Worm (Caenorhabditis elegans) whole organism, L3 larva: ENCODE results near the gene C13A2.12.

ENCODE experiments used
- R02D3.7 ChIP-seq: fragments of 150-350 bp; optimal IDR thresholded peaks from 2 replicates; lab custom pipeline; 2014; ENCODE audit warnings: missing biosample characterization, missing genetic modification characterization
- ZK546.5 ChIP-seq: sonication (generic microtip); optimal IDR thresholded peaks from 2 replicates; lab custom pipeline; 2017; ENCODE audit warnings: missing biosample characterization, missing genetic modification characterization
- ama-1 ChIP-seq: fragments of 150-350 bp; optimal IDR thresholded peaks from 2 replicates; lab custom pipeline; 2018
- elt-1 ChIP-seq: fragments of 150-350 bp; optimal IDR thresholded peaks from 2 replicates; lab custom pipeline; 2014; ENCODE audit warnings: missing biosample characterization, missing genetic modification characterization
- elt-3 ChIP-seq, 3 experiments: fragments of 150-350 bp in 1 of 3; sonication (generic microtip) in 2 of 3; optimal IDR thresholded peaks; 2 replicates in 2 of 3; 4 replicates in 1 of 3; lab custom pipeline; 2014 to 2017; ENCODE audit warnings: missing biosample characterization in 3 of 3, missing genetic modification characterization in 3 of 3
- hmg-11 ChIP-seq: sonication (generic microtip); optimal IDR thresholded peaks from 2 replicates; lab custom pipeline; 2016; ENCODE audit warnings: missing genetic modification characterization, missing compliant biosample characterization
- nhr-11 ChIP-seq: fragments of 150-350 bp; optimal IDR thresholded peaks from 2 replicates; lab custom pipeline; 2014; ENCODE audit warnings: missing biosample characterization, missing genetic modification characterization
- nhr-25 ChIP-seq: sonication (generic microtip); optimal IDR thresholded peaks from 2 replicates; lab custom pipeline; 2017; ENCODE audit warnings: missing biosample characterization, missing genetic modification characterization
- nhr-67 ChIP-seq: fragments of 150-350 bp; optimal IDR thresholded peaks from 2 replicates; lab custom pipeline; 2014; ENCODE audit warnings: missing biosample characterization, missing genetic modification characterization
- nhr-76 ChIP-seq: fragments of 150-350 bp; sonication (generic microtip); optimal IDR thresholded peaks from 5 replicates; lab custom pipeline; 2014; ENCODE audit warnings: missing biosample characterization, missing genetic modification characterization
- pha-4 ChIP-seq: fragments of 150-350 bp; optimal IDR thresholded peaks from 2 replicates; lab custom pipeline; 2014; ENCODE audit warnings: missing biosample characterization, missing genetic modification reagents, missing genetic modification characterization
- pqm-1 ChIP-seq: fragments of 150-350 bp; optimal IDR thresholded peaks from 2 replicates; lab custom pipeline; 2017; ENCODE audit warnings: missing biosample characterization, missing genetic modification characterization, inconsistent platforms
- tbx-2 ChIP-seq: sonication (generic microtip); optimal IDR thresholded peaks from 2 replicates; lab custom pipeline; 2016; ENCODE audit warnings: mild to moderate bottlenecking, missing genetic modification characterization, missing compliant biosample characterization
- zag-1 ChIP-seq: fragments of 150-350 bp; optimal IDR thresholded peaks from 2 replicates; lab custom pipeline; 2014; ENCODE audit warnings: missing biosample characterization, missing genetic modification characterization

- TF ChIP-seq nhr-25 (tag; lab: Kevin White, UChicago) (no peak), nhr-67 (tag; lab: Kevin White, UChicago) (no peak), R02D3.7 (tag; lab: Kevin White, UChicago) (no peak), elt-3 (tag; optimal IDR thresholded peaks at IDR 0.05; lab: Kevin White, UChicago) (no peak), nhr-76 (tag; lab: Kevin White, UChicago) (no peak), ZK546.5 (tag; lab: Kevin White, UChicago) (no peak), elt-1 (tag; lab: Kevin White, UChicago) (no peak), ama-1 (lab: Kevin White, UChicago) (no peak), hmg-11 (tag; lab: Kevin White, UChicago) (no peak), zag-1 (no peak), tbx-2 (tag; lab: Kevin White, UChicago) (no peak), pqm-1 (tag; lab: Kevin White, UChicago) (no peak), nhr-11 (no peak), pha-4 (tag; lab: Kevin White, UChicago) (no peak)
Observed at ce11 chrV:7274992-7275391, 15.9 kb downstream of the C13A2.12 start, which contains the start of gene C13A2.10.
